Fruit fly (Drosophila melanogaster) whole organism, adult: Measurements from ENCODE around the gene CG13840.

Source experiments
- CG33017 ChIP-seq: fragments of 200-800 bp; sonication (Bioruptor generic); optimal IDR thresholded peaks from 2 replicates; lab custom pipeline; 2018; ENCODE audit warnings: missing biosample characterization, mild to moderate bottlenecking, missing genetic modification characterization, moderate library complexity
- CG7101 ChIP-seq: fragments of 200-800 bp; sonication (Bioruptor generic); optimal IDR thresholded peaks from 2 replicates; lab custom pipeline; 2018; ENCODE audit warnings: missing biosample characterization, mild to moderate bottlenecking, missing genetic modification characterization, moderate library complexity
- bab1 ChIP-seq: fragments of 200-800 bp; sonication (Bioruptor generic); optimal IDR thresholded peaks from 3 replicates; lab custom pipeline; 2019; ENCODE audit warnings: missing biosample characterization, mild to moderate bottlenecking, missing genetic modification characterization, moderate library complexity
- cnc ChIP-seq, 2 experiments: fragments of >200 bp; optimal IDR thresholded peaks; 2 replicates each; lab custom pipeline; 2017
- tj ChIP-seq: fragments of 200-800 bp; sonication (Bioruptor generic); optimal IDR thresholded peaks from 3 replicates; lab custom pipeline; 2017; ENCODE audit warnings: missing biosample characterization, mild to moderate bottlenecking, missing genetic modification characterization, moderate library complexity

dm6 chr3R:22816078-22816436 lies at the start of gene CG13840:
- TF ChIP-seq CG7101 (no peak), CG33017 (tag; lab: Kevin White, UChicago) (no peak), tj (GFP tag; lab: Kevin White, UChicago) (no peak), bab1 (GFP tag; lab: Kevin White, UChicago) (no peak), cnc (optimal IDR thresholded peaks at IDR 0.05; lab: Kevin White, UChicago) (no peak)
